Worm (Caenorhabditis elegans) whole organism, late embryonic: ENCODE results near the gene F55G11.8.

Source experiments
- C38D4.7 ChIP-seq: fragments of 200-800 bp; sonication (Bioruptor generic); optimal IDR thresholded peaks from 2 replicates; lab custom pipeline; 2018; ENCODE audit warnings: mild to moderate bottlenecking, missing genetic modification characterization, moderate library complexity, missing compliant biosample characterization
- F13H6.1 ChIP-seq: sonication (generic microtip); optimal IDR thresholded peaks from 2 replicates; lab custom pipeline; 2016; ENCODE audit warnings: missing genetic modification characterization, missing compliant biosample characterization
- K02D7.2 ChIP-seq: sonication (generic microtip); optimal IDR thresholded peaks from 2 replicates; lab custom pipeline; 2017; ENCODE audit warnings: mild to moderate bottlenecking, missing genetic modification characterization, missing compliant biosample characterization
- T23F11.4 ChIP-seq: fragments of 200-800 bp; sonication (Bioruptor generic); optimal IDR thresholded peaks from 2 replicates; lab custom pipeline; 2018; ENCODE audit warnings: mild to moderate bottlenecking, missing genetic modification characterization, missing compliant biosample characterization
- Y22D7AL.16 ChIP-seq: sonication (generic microtip); optimal IDR thresholded peaks from 2 replicates; lab custom pipeline; 2016; ENCODE audit warnings: missing genetic modification characterization, missing compliant biosample characterization
- ama-1 ChIP-seq: fragments of 150-350 bp; optimal IDR thresholded peaks from 2 replicates; lab custom pipeline; 2014
- ceh-2 ChIP-seq: sonication (generic microtip); optimal IDR thresholded peaks from 2 replicates; lab custom pipeline; 2016; ENCODE audit warnings: missing genotype, missing genetic modification characterization, missing compliant biosample characterization
- ceh-24 ChIP-seq: sonication (generic microtip); optimal IDR thresholded peaks from 2 replicates; lab custom pipeline; 2016; ENCODE audit warnings: mild to moderate bottlenecking, missing genetic modification characterization, missing compliant biosample characterization
- ceh-30 ChIP-seq: fragments of 150-350 bp; optimal IDR thresholded peaks from 2 replicates; lab custom pipeline; 2014; ENCODE audit warnings: missing biosample characterization, missing genetic modification characterization
- ceh-31 ChIP-seq: sonication (generic microtip); optimal IDR thresholded peaks from 2 replicates; lab custom pipeline; 2016; ENCODE audit warnings: missing genetic modification characterization, missing compliant biosample characterization
- ceh-9 ChIP-seq: sonication (generic microtip); optimal IDR thresholded peaks from 2 replicates; lab custom pipeline; 2016; ENCODE audit warnings: mild to moderate bottlenecking, missing genetic modification characterization, inconsistent platforms, missing compliant biosample characterization
- elt-2 ChIP-seq: sonication (generic microtip); optimal IDR thresholded peaks from 2 replicates; lab custom pipeline; 2016; ENCODE audit warnings: missing genetic modification reagents, missing genetic modification characterization, missing compliant biosample characterization
- elt-4 ChIP-seq: sonication (generic microtip); optimal IDR thresholded peaks from 2 replicates; lab custom pipeline; 2016; ENCODE audit warnings: missing genetic modification characterization, missing compliant biosample characterization
- fkh-10 ChIP-seq: fragments of 150-350 bp; optimal IDR thresholded peaks from 2 replicates; lab custom pipeline; 2014; ENCODE audit warnings: missing biosample characterization, missing genetic modification reagents, missing genetic modification characterization
- fkh-6 ChIP-seq: sonication (generic microtip); optimal IDR thresholded peaks from 2 replicates; lab custom pipeline; 2016; ENCODE audit warnings: missing genetic modification characterization, missing compliant biosample characterization
- hlh-15 ChIP-seq: sonication (generic microtip); optimal IDR thresholded peaks from 2 replicates; lab custom pipeline; 2016; ENCODE audit warnings: missing genetic modification characterization, missing compliant biosample characterization
- hlh-30 ChIP-seq: sonication (generic microtip); optimal IDR thresholded peaks from 2 replicates; lab custom pipeline; 2017; ENCODE audit warnings: antibody characterized with exemption, missing genetic modification characterization, missing compliant biosample characterization; ENCODE audit not compliant: insufficient read depth
- madf-2 ChIP-seq: sonication (generic microtip); optimal IDR thresholded peaks from 2 replicates; lab custom pipeline; 2017; ENCODE audit warnings: missing genetic modification characterization, missing compliant biosample characterization
- nfya-1 ChIP-seq: sonication (generic microtip); optimal IDR thresholded peaks from 2 replicates; lab custom pipeline; 2017; ENCODE audit warnings: missing genetic modification characterization, mild to moderate bottlenecking, missing compliant biosample characterization, antibody characterized with exemption, moderate library complexity
- nhr-232 ChIP-seq: sonication (generic microtip); optimal IDR thresholded peaks from 2 replicates; lab custom pipeline; 2016; ENCODE audit warnings: missing genetic modification characterization, missing compliant biosample characterization
- pag-3 ChIP-seq: sonication (generic microtip); optimal IDR thresholded peaks from 2 replicates; lab custom pipeline; 2016; ENCODE audit warnings: missing compliant biosample characterization, missing genetic modification characterization, borderline replicate concordance
- pros-1 ChIP-seq: fragments of 150-350 bp; optimal IDR thresholded peaks from 2 replicates; lab custom pipeline; 2014; ENCODE audit warnings: missing biosample characterization, missing genetic modification reagents, missing genetic modification characterization
- sox-4 ChIP-seq: sonication (generic microtip); optimal IDR thresholded peaks from 2 replicates; lab custom pipeline; 2017; ENCODE audit warnings: mild to moderate bottlenecking, missing genetic modification characterization, inconsistent platforms, missing compliant biosample characterization

Gene F55G11.8

DNA sequence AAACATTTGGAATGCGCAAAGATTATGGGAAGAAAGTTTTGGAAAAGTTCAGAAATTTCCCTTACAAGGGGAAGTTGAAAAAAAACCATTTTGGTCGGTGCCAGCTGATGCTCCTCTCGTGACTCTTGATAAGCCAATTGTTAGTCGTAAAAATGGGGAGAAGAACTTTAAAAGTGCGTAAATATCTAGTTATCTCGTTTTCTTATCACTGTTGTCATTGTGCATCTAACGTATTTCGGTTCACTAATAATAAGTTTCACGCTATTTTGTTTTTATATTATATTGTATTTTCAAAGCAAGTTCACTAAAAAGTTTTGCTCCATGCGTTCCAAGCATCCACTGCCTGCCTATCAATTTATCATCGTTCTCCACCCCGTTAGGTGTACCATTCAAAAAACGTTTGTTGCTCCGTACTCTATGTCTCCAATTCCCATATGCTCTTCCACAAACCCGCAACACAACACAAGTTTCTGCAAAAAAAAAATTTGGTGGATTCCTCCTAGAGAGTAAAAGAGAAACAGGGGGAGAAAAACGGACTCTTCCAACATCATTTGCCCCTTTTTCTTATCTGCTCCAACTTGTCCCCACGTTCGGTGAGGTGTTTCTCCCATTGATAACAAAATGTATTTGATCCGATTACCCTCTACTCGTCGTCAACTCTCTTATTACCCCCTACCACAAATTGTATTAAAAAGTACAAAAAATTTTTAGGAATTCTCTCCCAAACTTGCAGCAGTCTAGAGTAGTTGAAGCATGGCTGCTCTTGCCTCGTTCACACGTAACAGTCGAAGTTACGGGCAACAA, 46.0 kb downstream of the F55G11.8 start, which contains the start of gene mbk-2:
Gene mbk-2 (plus strand): TSS at position 754 of the 804 bp plus-strand sequence.
- TF ChIP-seq ceh-9 (tag; lab: Kevin White, UChicago) (no peak), elt-2 (tag; lab: Kevin White, UChicago) (peak; percentile 53)

ce11 chrIV:13009507-13009906, 46.9 kb downstream of the F55G11.8 start:
- TF ChIP-seq madf-2 (tag; lab: Kevin White, UChicago): no peak

- TF ChIP-seq Y22D7AL.16 (tag; lab: Kevin White, UChicago): no peak
- TF ChIP-seq nfya-1 (tag; lab: Kevin White, UChicago): no peak
- TF ChIP-seq ceh-31 (tag; lab: Kevin White, UChicago): peak; percentile 67
- TF ChIP-seq sox-4: no peak
- TF ChIP-seq pros-1 (tag; lab: Kevin White, UChicago): peak; percentile 37
These were observed 50.6 kb downstream of the F55G11.8 start for ce11 chrIV:13013231-13013630.

ce11 chrIV:13013711-13014341, 51.2 kb downstream of the F55G11.8 start:
- TF ChIP-seq fkh-6 (tag; lab: Kevin White, UChicago): no peak
- TF ChIP-seq ceh-30 (tag; lab: Kevin White, UChicago): no peak
- no peak for TF ChIP-seq ceh-24
- no peak for TF ChIP-seq fkh-10
- no peak for TF ChIP-seq T23F11.4 (GFP tag; lab: Kevin White, UChicago)
- no peak for TF ChIP-seq elt-2 (tag; lab: Kevin White, UChicago)
- no peak for TF ChIP-seq C38D4.7 (GFP tag; lab: Kevin White, UChicago)
- no peak for TF ChIP-seq nhr-232 (tag; lab: Kevin White, UChicago)
- TF ChIP-seq pag-3 (tag; lab: Kevin White, UChicago): no peak
- TF ChIP-seq ceh-2 (tag; lab: Kevin White, UChicago): no peak
- TF ChIP-seq ceh-31 (tag; lab: Kevin White, UChicago): no peak
- no peak for TF ChIP-seq hlh-15 (tag; lab: Kevin White, UChicago)
- no peak for TF ChIP-seq K02D7.2 (tag; lab: Kevin White, UChicago)
- TF ChIP-seq ama-1: no peak
- TF ChIP-seq elt-4 (tag; lab: Kevin White, UChicago): no peak
- TF ChIP-seq hlh-30 (tag; lab: Kevin White, UChicago): no peak
- no peak for TF ChIP-seq F13H6.1 (tag; lab: Kevin White, UChicago)
